Worm (Caenorhabditis elegans) whole organism, early embryonic: Measurements from ENCODE around the gene rab-37.

Experiments used
- B0310.2 ChIP-seq: sonication (generic microtip); optimal IDR thresholded peaks from 2 replicates; lab custom pipeline; 2016; ENCODE audit warnings: mild to moderate bottlenecking, missing genetic modification characterization, missing compliant biosample characterization
- aly-1 ChIP-seq: sonication (generic microtip); optimal IDR thresholded peaks from 2 replicates; lab custom pipeline; 2016; ENCODE audit warnings: missing genetic modification characterization, missing compliant biosample characterization
- ama-1 ChIP-seq: fragments of 150-350 bp; optimal IDR thresholded peaks from 2 replicates; lab custom pipeline; 2014
- ceh-36 ChIP-seq: sonication (generic microtip); optimal IDR thresholded peaks from 2 replicates; lab custom pipeline; 2016; ENCODE audit warnings: missing genetic modification characterization, inconsistent platforms, missing compliant biosample characterization
- flt-1 ChIP-seq: fragments of 200-800 bp; sonication (Bioruptor generic); IDR thresholded peaks from 2 replicates; pipeline ENCODE4 v1.3.6; 2022; ENCODE audit warnings: missing genetic modification characterization, missing compliant biosample characterization
- hmg-4 ChIP-seq: fragments of 200-800 bp; sonication (Bioruptor generic); optimal IDR thresholded peaks from 2 replicates; lab custom pipeline; 2018; ENCODE audit warnings: mild to moderate bottlenecking, missing genetic modification characterization, missing compliant biosample characterization
- hnd-1 ChIP-seq: sonication (generic microtip); optimal IDR thresholded peaks from 2 replicates; lab custom pipeline; 2016; ENCODE audit warnings: missing genetic modification characterization, missing compliant biosample characterization
- pes-1 ChIP-seq: fragments of 200-800 bp; sonication (Bioruptor generic); IDR thresholded peaks from 2 replicates; pipeline ENCODE4 v1.3.6; 2022; ENCODE audit warnings: missing genetic modification reagents, missing genetic modification characterization, missing compliant biosample characterization
- scrt-1 ChIP-seq: fragments of 200-800 bp; sonication (Bioruptor generic); IDR thresholded peaks from 2 replicates; pipeline ENCODE4 v1.3.6; 2022; ENCODE audit warnings: missing genetic modification characterization, missing compliant biosample characterization
- sea-1 ChIP-seq: fragments of 200-800 bp; sonication (Bioruptor generic); conservative IDR thresholded peaks from 2 replicates; pipeline ENCODE4 v1.3.6; 2022; ENCODE audit warnings: missing genetic modification characterization, missing compliant biosample characterization
- tbx-11 ChIP-seq: fragments of 200-800 bp; sonication (Bioruptor generic); IDR thresholded peaks from 2 replicates; pipeline ENCODE4 v1.3.6; 2022; ENCODE audit warnings: missing genetic modification characterization, missing compliant biosample characterization
- tra-4 ChIP-seq: sonication (generic microtip); optimal IDR thresholded peaks from 2 replicates; lab custom pipeline; 2017; ENCODE audit warnings: missing genetic modification characterization, missing compliant biosample characterization

- TF ChIP-seq ama-1 (lab: Kevin White, UChicago) = no peak
- TF ChIP-seq tbx-11 (GFP tag; lab: Robert Waterston, UW) = no peak
- TF ChIP-seq aly-1 (tag; lab: Kevin White, UChicago) = no peak
- no peak for TF ChIP-seq pes-1
- TF ChIP-seq hnd-1 (tag; lab: Kevin White, UChicago) = no peak
- no peak for TF ChIP-seq tra-4 (tag; lab: Kevin White, UChicago)
- no peak for TF ChIP-seq hmg-4 (GFP tag; lab: Kevin White, UChicago)
- no peak for TF ChIP-seq sea-1 (GFP tag; lab: Robert Waterston, UW)
- no peak for TF ChIP-seq scrt-1 (GFP tag; lab: Robert Waterston, UW)
- TF ChIP-seq B0310.2 (tag; lab: Kevin White, UChicago) = no peak
- TF ChIP-seq ceh-36 (tag; lab: Kevin White, UChicago) = no peak
- no peak for TF ChIP-seq flt-1 (GFP tag; lab: Robert Waterston, UW)
These were observed 13.3 kb upstream of the rab-37 start, which contains the start of gene hlh-13 for ce11 chrX:4248949-4249348.
